Fruit fly (Drosophila melanogaster): ENCODE results near the gene Tsp39D.
A peak's percentile ranks its signal among the peaks of the same experiment; 100 is the strongest.

The Tsp39D gene

DNA sequence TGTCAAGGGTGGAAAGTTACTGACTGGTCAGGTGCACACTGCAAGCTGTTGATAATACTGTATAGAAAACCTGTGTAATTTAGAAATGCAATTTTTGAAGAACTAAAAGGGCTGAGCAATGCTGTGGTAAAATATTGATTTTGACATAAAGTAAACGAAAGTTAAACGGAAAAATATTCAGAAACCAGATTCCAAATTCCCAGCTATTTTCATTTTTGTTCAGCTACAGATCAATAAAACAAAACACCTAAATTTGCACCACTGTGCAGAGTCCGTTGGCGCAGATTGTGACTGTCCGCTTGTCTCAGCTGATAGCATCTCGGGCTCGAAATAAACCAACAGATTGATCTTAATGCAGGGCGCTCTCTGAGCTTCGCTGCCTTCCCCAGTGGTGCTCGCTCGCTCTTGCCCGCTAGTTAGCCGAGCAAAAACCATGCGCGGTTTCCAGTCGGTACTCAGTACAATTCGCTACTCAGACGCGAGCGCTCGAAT is 30.5 kb upstream of the Tsp39D start, which contains the start of gene CG46314:
Gene CG46314, plus strand, starts transcription at position 452 of the 492 bp plus-strand sequence.
- no peak for TF ChIP-seq cnc (optimal IDR thresholded peaks at IDR 0.05)
- TF ChIP-seq CG7045 (GFP tag; optimal IDR thresholded peaks at IDR 0.05) = no peak
- peak; percentile 61 for TF ChIP-seq CG12768 (GFP tag; optimal IDR thresholded peaks at IDR 0.05)
- no peak for TF ChIP-seq CG1620 (GFP tag; optimal IDR thresholded peaks at IDR 0.05)
- no peak for TF ChIP-seq CG7101 (tag; optimal IDR thresholded peaks at IDR 0.05)
- TF ChIP-seq cic (GFP tag; optimal IDR thresholded peaks at IDR 0.05) = no peak
- no peak for TF ChIP-seq toe (GFP tag; optimal IDR thresholded peaks at IDR 0.05)
- no peak for TF ChIP-seq bab1 (GFP tag; optimal IDR thresholded peaks at IDR 0.05)
- no peak for TF ChIP-seq CG33017 (tag; optimal IDR thresholded peaks at IDR 0.05)
- no peak for TF ChIP-seq Clk (GFP tag; optimal IDR thresholded peaks at IDR 0.05)
- TF ChIP-seq CG14711 (tag; optimal IDR thresholded peaks at IDR 0.05) = no peak
- TF ChIP-seq CG5204 (GFP tag; optimal IDR thresholded peaks at IDR 0.05) = no peak
- TF ChIP-seq ovo (GFP tag; optimal IDR thresholded peaks at IDR 0.05) = peak; percentile 20
- no peak for TF ChIP-seq Mnt (GFP tag; optimal IDR thresholded peaks at IDR 0.05)
- no peak for TF ChIP-seq CG11617 (GFP tag; optimal IDR thresholded peaks at IDR 0.05)
- TF ChIP-seq tj (GFP tag; optimal IDR thresholded peaks at IDR 0.05) = no peak
- peak; percentile 21 for TF ChIP-seq pad (GFP tag; optimal IDR thresholded peaks at IDR 0.05)
- no peak for TF ChIP-seq Crg-1 (GFP tag; optimal IDR thresholded peaks at IDR 0.05)
- peak; percentile 32 for TF ChIP-seq Hr96 (GFP tag; optimal IDR thresholded peaks at IDR 0.05)
- TF ChIP-seq kay (GFP tag; ENCODE audit: borderline replicate concordance) = no peak

DNA sequence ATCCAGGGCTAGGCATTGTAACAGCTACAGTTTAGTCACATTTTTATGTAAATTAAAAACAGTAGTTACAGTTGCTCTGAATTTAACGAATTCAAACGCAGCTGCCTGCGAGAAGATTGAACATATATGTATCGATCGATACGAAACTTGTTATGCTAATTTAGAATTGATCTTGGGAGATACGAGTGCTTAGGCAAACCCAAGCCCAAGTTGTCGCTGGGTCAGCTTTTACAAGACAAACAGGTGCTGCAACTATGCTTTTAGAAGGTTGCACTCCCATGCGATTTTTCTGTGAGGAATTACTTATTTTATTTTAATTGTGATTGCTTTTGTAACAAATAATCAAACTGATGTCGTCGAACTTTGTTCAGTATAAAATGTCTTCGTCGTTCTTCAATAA is 27.7 kb upstream of the Tsp39D start:
- TF ChIP-seq kay (GFP tag; ENCODE audit: borderline replicate concordance) (peak; percentile 84), cnc (optimal IDR thresholded peaks at IDR 0.05) (no peak)

DNA sequence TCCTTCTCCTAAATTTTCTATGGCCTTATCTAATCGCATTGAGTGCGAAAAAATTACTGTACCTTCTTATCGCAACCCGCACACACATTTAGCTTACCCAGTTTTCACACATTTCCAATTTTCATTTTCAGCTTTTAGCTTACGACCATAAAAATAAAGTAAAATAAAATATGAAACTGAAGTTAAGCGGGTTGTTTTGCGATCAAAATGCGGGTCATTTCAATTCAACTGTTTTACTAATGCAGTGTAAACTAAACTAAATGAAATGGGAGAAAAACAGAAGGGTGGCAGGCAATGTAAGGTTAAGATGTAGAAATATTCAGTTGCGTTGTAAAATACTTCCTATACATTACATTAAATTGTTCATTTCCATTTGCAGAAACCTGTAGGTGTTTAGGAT is 22.2 kb upstream of the Tsp39D start:
- no peak for TF ChIP-seq CG1620 (GFP tag; optimal IDR thresholded peaks at IDR 0.05)
- peak; percentile 59 for TF ChIP-seq kay (GFP tag; ENCODE audit: borderline replicate concordance)

DNA sequence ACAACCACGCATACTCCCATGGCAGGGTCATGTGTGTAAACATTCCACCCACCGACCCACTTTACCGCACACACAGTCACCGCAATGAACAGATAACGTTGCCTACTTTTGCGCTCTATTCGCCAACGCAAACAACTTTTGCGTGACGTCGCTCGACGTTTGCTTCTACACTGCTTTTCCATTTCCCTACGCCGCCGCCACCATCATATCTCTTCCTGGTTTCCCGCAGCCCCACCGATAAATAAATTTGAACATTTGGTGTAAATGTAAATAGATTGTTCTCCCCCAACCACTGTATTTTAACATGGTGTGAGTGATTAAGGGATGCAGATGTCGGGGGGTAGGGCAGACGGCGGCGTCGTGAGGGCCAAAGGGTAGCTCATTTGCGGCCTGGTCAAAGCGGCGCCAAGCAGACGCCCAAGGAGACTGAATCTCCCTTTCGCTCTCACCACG is 19.9 kb upstream of the Tsp39D start:
- no peak for TF ChIP-seq pad (GFP tag; optimal IDR thresholded peaks at IDR 0.05)
- TF ChIP-seq cic (GFP tag; optimal IDR thresholded peaks at IDR 0.05) = no peak
- no peak for TF ChIP-seq Hr96 (GFP tag; optimal IDR thresholded peaks at IDR 0.05)
- TF ChIP-seq CG7101 (tag; optimal IDR thresholded peaks at IDR 0.05) = no peak
- TF ChIP-seq Mnt (GFP tag; optimal IDR thresholded peaks at IDR 0.05) = no peak

DNA sequence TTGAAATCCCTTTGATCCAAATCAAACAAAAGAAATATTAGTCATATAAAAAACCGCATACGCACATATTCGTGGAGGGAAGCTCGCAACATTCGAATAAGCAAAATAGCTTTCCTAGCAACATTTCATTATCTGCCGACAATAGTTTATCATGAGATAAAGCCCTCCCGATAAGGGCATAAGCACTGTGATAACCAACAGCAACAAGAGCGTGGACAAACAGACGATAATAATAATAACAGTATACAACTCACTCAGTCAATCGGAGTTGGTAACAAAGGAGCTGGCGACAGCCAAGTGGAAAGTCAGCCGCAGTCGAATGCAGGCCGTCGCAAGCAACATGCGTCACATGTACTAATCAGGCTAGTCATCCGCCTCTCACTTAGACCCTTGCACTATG is 15.1 kb upstream of the Tsp39D start:
- TF ChIP-seq Crg-1 (GFP tag; optimal IDR thresholded peaks at IDR 0.05) = no peak
- no peak for TF ChIP-seq CG14711 (tag; optimal IDR thresholded peaks at IDR 0.05)
- TF ChIP-seq pad (GFP tag; optimal IDR thresholded peaks at IDR 0.05) = no peak
- TF ChIP-seq ovo (GFP tag; optimal IDR thresholded peaks at IDR 0.05) = no peak
- no peak for TF ChIP-seq bab1 (GFP tag; optimal IDR thresholded peaks at IDR 0.05)
- peak; percentile 26 for TF ChIP-seq kay (GFP tag; ENCODE audit: borderline replicate concordance)

DNA sequence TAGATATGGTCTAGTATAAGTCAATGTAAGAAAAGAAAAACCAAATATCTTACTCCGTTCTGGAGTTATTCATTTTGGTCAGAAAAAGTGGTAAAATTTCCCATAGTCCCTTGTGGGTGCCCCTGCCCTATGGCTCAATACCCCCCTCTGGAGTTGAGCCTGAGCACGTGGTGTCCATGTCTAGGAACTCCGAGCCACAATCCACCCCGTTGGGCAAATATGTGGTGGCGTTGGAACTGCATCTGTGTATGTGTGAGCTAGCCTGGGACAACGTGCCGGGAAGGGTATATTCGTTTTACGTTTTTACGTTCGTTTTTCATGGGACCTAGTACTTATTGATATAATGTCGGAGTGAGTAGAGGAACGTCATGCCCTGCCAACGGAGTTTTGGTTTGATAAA is 13.6 kb upstream of the Tsp39D start:
- TF ChIP-seq cnc (optimal IDR thresholded peaks at IDR 0.05) (no peak), kay (GFP tag; ENCODE audit: borderline replicate concordance) (no peak), CG7101 (tag; optimal IDR thresholded peaks at IDR 0.05) (no peak), CG12768 (GFP tag; optimal IDR thresholded peaks at IDR 0.05) (no peak), toe (GFP tag; optimal IDR thresholded peaks at IDR 0.05) (no peak), CG5204 (GFP tag; optimal IDR thresholded peaks at IDR 0.05) (no peak), tj (GFP tag; optimal IDR thresholded peaks at IDR 0.05) (no peak), CG7045 (GFP tag; optimal IDR thresholded peaks at IDR 0.05) (no peak), pad (GFP tag; optimal IDR thresholded peaks at IDR 0.05) (no peak), CG33017 (tag; optimal IDR thresholded peaks at IDR 0.05) (no peak), CG14711 (tag; optimal IDR thresholded peaks at IDR 0.05) (no peak), bab1 (GFP tag; optimal IDR thresholded peaks at IDR 0.05) (no peak), Crg-1 (GFP tag; optimal IDR thresholded peaks at IDR 0.05) (no peak), CG1620 (GFP tag; optimal IDR thresholded peaks at IDR 0.05) (no peak), cic (GFP tag; optimal IDR thresholded peaks at IDR 0.05) (no peak), Clk (GFP tag; optimal IDR thresholded peaks at IDR 0.05) (no peak), Hr96 (GFP tag; optimal IDR thresholded peaks at IDR 0.05) (no peak), CG11617 (GFP tag; optimal IDR thresholded peaks at IDR 0.05) (no peak)

DNA sequence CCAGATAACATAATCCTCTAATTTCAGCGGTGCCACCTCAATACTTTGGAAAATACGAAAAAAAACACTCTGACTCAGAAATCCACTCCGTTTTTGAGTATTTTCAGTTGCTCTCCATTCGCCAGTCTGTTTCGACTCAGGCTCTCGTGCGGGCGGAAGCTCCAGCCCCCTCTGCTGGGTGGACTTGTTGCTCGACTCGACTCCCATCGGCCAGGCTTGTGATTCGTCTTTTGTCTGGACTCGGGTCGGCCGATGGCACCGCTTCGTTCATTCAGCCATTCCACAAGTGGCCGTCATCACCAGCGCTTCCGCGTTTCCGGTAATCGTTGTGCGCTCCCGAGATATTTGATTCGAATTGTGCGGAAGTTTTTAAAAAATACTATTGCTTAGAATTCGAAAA is 12.9 kb upstream of the Tsp39D start, which contains the start of gene dimm:
Gene dimm, plus strand, starts transcription at position 255 of the 400 bp plus-strand sequence.
- no peak for TF ChIP-seq cic (GFP tag; optimal IDR thresholded peaks at IDR 0.05)
- no peak for TF ChIP-seq CG12768 (GFP tag; optimal IDR thresholded peaks at IDR 0.05)
- TF ChIP-seq Mnt (GFP tag; optimal IDR thresholded peaks at IDR 0.05) = no peak
- TF ChIP-seq CG11617 (GFP tag; optimal IDR thresholded peaks at IDR 0.05) = no peak
- TF ChIP-seq CG33017 (tag; optimal IDR thresholded peaks at IDR 0.05) = no peak
- TF ChIP-seq CG1620 (GFP tag; optimal IDR thresholded peaks at IDR 0.05) = no peak
- TF ChIP-seq bab1 (GFP tag; optimal IDR thresholded peaks at IDR 0.05) = no peak
- no peak for TF ChIP-seq toe (GFP tag; optimal IDR thresholded peaks at IDR 0.05)
- TF ChIP-seq pad (GFP tag; optimal IDR thresholded peaks at IDR 0.05) = no peak
- no peak for TF ChIP-seq tj (GFP tag; optimal IDR thresholded peaks at IDR 0.05)
- TF ChIP-seq kay (GFP tag; ENCODE audit: borderline replicate concordance) = no peak
- TF ChIP-seq CG14711 (tag; optimal IDR thresholded peaks at IDR 0.05) = no peak
- TF ChIP-seq CG5204 (GFP tag; optimal IDR thresholded peaks at IDR 0.05) = no peak
- no peak for TF ChIP-seq ovo (GFP tag; optimal IDR thresholded peaks at IDR 0.05)
- no peak for TF ChIP-seq Clk (GFP tag; optimal IDR thresholded peaks at IDR 0.05)
- TF ChIP-seq Hr96 (GFP tag; optimal IDR thresholded peaks at IDR 0.05) = no peak
- no peak for TF ChIP-seq CG7101 (tag; optimal IDR thresholded peaks at IDR 0.05)
- no peak for TF ChIP-seq CG7045 (GFP tag; optimal IDR thresholded peaks at IDR 0.05)
- TF ChIP-seq Crg-1 (GFP tag; optimal IDR thresholded peaks at IDR 0.05) = no peak

Data from whole organism, adult.